Fruit fly (Drosophila melanogaster): ENCODE data around the gene Pcp.

The Pcp gene

DNA sequence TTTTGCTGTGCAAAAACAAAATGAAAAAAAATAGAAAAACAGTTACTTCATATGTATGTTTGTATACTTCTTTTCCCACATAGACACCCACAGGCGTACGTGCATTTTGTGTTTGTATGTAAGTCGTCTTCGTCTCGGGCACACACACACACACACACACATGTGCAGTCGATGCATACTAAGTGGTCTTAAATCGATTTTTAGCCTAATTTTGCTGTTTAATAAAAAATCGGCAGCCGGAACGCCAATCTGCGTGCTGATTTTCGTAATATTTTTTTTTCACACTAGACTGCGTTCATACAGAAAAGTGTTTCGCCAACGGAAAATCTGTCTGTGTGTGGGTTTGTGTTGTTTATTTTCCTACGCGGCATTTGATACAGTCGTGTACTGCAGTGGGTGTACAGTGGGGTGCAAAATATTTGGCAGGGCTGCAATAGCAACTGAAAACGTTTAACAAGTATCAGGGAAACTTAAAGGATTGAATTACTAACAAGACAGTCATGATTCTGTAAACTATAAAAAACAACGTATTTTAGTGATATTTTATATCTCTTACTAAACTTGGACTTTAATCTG, 11.7 kb downstream of the Pcp start (continued):
- TF ChIP-seq nau (GFP tag; optimal IDR thresholded peaks at IDR 0.05), result no peak
- TF ChIP-seq CG13624 (GFP tag; optimal IDR thresholded peaks at IDR 0.05), result peak; percentile 60
- TF ChIP-seq Atf3 (GFP tag; optimal IDR thresholded peaks at IDR 0.05), result no peak
- peak; percentile 24; the same call in 1 of the 3 replicates for TF ChIP-seq tgo (GFP tag; IDR thresholded peaks at IDR 0.05)
- TF ChIP-seq dati (GFP tag; IDR thresholded peaks at IDR 0.05), result no peak
- peak; percentile 23 for TF ChIP-seq CG34376 (GFP tag; optimal IDR thresholded peaks at IDR 0.05)
- no peak for TF ChIP-seq lola (GFP tag; optimal IDR thresholded peaks at IDR 0.05)
- TF ChIP-seq Side (GFP tag; optimal IDR thresholded peaks at IDR 0.05), result peak; percentile 15
- TF ChIP-seq Chrac-16 (GFP tag; optimal IDR thresholded peaks at IDR 0.05), result no peak
- no peak for TF ChIP-seq fd3F (GFP tag; optimal IDR thresholded peaks at IDR 0.05)
- no peak for TF ChIP-seq CG4282 (GFP tag; optimal IDR thresholded peaks at IDR 0.05)
- TF ChIP-seq CG2116 (GFP tag; optimal IDR thresholded peaks at IDR 0.05), result no peak
- peak; percentile 25 to 34 for TF ChIP-seq Pdp1 (GFP tag; optimal IDR thresholded peaks at IDR 0.05)
- no peak for TF ChIP-seq Kr (GFP tag; optimal IDR thresholded peaks at IDR 0.05)
- TF ChIP-seq CG3281 (GFP tag; optimal IDR thresholded peaks at IDR 0.05), result peak; percentile 18
- TF ChIP-seq CG7963 (GFP tag; IDR thresholded peaks at IDR 0.05; ENCODE audit: partially characterized antibody), result no peak
- no peak for TF ChIP-seq inv (GFP tag; IDR thresholded peaks at IDR 0.05; ENCODE audit: partially characterized antibody)
- TF ChIP-seq CG1792 (GFP tag; optimal IDR thresholded peaks at IDR 0.05), result peak; percentile 27
- TF ChIP-seq cad (GFP tag; optimal IDR thresholded peaks at IDR 0.05), result no peak
- TF ChIP-seq sisA (GFP tag; IDR thresholded peaks at IDR 0.05), result peak; percentile 32; the same call in 1 of the 2 replicates
- no peak for TF ChIP-seq Bdp1 (GFP tag; optimal IDR thresholded peaks at IDR 0.05)
- TF ChIP-seq jumu (GFP tag; optimal IDR thresholded peaks at IDR 0.05), result peak; percentile 40
- TF ChIP-seq CHES-1-like (GFP tag; optimal IDR thresholded peaks at IDR 0.05), result peak; percentile 6
- TF ChIP-seq CG14965 (GFP tag; optimal IDR thresholded peaks at IDR 0.05; ENCODE audit: borderline replicate concordance), result no peak
- TF ChIP-seq emc (GFP tag; optimal IDR thresholded peaks at IDR 0.05), result no peak
- peak; percentile 4 for TF ChIP-seq fd64A (GFP tag; optimal IDR thresholded peaks at IDR 0.05)
- TF ChIP-seq Nf-YC (tag; optimal IDR thresholded peaks at IDR 0.05), result peak; percentile 40
- no peak for TF ChIP-seq NC2α (GFP tag; optimal IDR thresholded peaks at IDR 0.05)
- TF ChIP-seq zfh2 (GFP tag; optimal IDR thresholded peaks at IDR 0.05), result peak; percentile 1
- no peak for TF ChIP-seq CG10366 (GFP tag; IDR thresholded peaks at IDR 0.05)
- TF ChIP-seq mld (GFP tag; IDR thresholded peaks at IDR 0.05; ENCODE audit: partially characterized antibody), result no peak
- TF ChIP-seq ab (GFP tag; optimal IDR thresholded peaks at IDR 0.05), result no peak
- no peak for TF ChIP-seq crol (GFP tag; IDR thresholded peaks at IDR 0.05)
- TF ChIP-seq Sox100B (GFP tag; optimal IDR thresholded peaks at IDR 0.05), result no peak
- TF ChIP-seq CoRest (tag; optimal IDR thresholded peaks at IDR 0.05), result no peak
- TF ChIP-seq ems (GFP tag; optimal IDR thresholded peaks at IDR 0.05), result peak; percentile 19
- no peak for TF ChIP-seq Doc2 (GFP tag; IDR thresholded peaks at IDR 0.05)
- TF ChIP-seq CG3838 (GFP tag; optimal IDR thresholded peaks at IDR 0.05), result no peak
- peak; percentile 94 for TF ChIP-seq Med (GFP tag)
- TF ChIP-seq sd (tag; optimal IDR thresholded peaks at IDR 0.05), result peak; percentile 47
- TF ChIP-seq wek (GFP tag; optimal IDR thresholded peaks at IDR 0.05), result peak; percentile 41
- no peak for TF ChIP-seq jigr1 (GFP tag; IDR thresholded peaks at IDR 0.05)
- TF ChIP-seq hb (GFP tag; IDR thresholded peaks at IDR 0.05; ENCODE audit: partially characterized antibody), result no peak
- no peak for TF ChIP-seq CG9797 (GFP tag; optimal IDR thresholded peaks at IDR 0.05)
- peak; percentile 38; the same call in 1 of the 3 replicates for TF ChIP-seq B-H1 (GFP tag; IDR thresholded peaks at IDR 0.05)
- no peak for TF ChIP-seq seq (GFP tag; IDR thresholded peaks at IDR 0.05)
- TF ChIP-seq gem (tag; optimal IDR thresholded peaks at IDR 0.05), result no peak
- TF ChIP-seq Lhr (GFP tag; optimal IDR thresholded peaks at IDR 0.05), result no peak
- peak; percentile 60; the same call in 1 of the 2 replicates for TF ChIP-seq E2f1 (GFP tag; IDR thresholded peaks at IDR 0.05)
- no peak for TF ChIP-seq ro (GFP tag; IDR thresholded peaks at IDR 0.05)
- TF ChIP-seq danr (GFP tag; IDR thresholded peaks at IDR 0.05), result no peak
